Fruit fly (Drosophila melanogaster): Measurements from ENCODE around the gene ko.

The ko gene

DNA sequence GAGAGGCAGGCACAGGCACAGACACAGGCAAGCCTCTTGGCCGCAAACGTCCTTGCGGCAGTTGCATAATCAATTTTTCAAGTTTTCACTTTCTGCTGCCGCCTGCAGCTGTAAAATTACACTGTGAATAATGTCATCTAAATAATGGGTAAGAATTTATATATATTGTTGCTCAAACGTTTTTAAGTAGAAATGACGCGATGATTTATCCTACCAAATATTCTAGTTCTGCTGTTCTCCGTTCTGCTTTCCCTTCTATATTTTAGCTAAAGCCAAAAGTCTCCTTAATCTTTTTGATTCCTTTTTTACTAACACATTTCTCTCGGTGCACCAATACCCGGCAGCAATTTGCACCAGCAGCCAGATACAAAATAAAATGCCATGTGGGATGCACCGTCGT is 50.5 kb downstream of the ko start (continued):
- TF ChIP-seq CG6792 (GFP tag; optimal IDR thresholded peaks at IDR 0.05), result peak; percentile 63
- peak; percentile 37 for TF ChIP-seq topi (GFP tag; optimal IDR thresholded peaks at IDR 0.05)
- no peak for TF ChIP-seq CG6276 (GFP tag; optimal IDR thresholded peaks at IDR 0.05)
- peak; percentile 56 for TF ChIP-seq CG11902 (GFP tag; optimal IDR thresholded peaks at IDR 0.05)
- TF ChIP-seq pdm3 (GFP tag; optimal IDR thresholded peaks at IDR 0.05), result peak; percentile 78
- 0 out of 3 replicates have a peak, but pooled peaks have one; percentile 52 for TF ChIP-seq CG6163 (GFP tag; IDR thresholded peaks at IDR 0.05)
- peak; percentile 68 for TF ChIP-seq CG34406 (GFP tag; optimal IDR thresholded peaks at IDR 0.05)

DNA sequence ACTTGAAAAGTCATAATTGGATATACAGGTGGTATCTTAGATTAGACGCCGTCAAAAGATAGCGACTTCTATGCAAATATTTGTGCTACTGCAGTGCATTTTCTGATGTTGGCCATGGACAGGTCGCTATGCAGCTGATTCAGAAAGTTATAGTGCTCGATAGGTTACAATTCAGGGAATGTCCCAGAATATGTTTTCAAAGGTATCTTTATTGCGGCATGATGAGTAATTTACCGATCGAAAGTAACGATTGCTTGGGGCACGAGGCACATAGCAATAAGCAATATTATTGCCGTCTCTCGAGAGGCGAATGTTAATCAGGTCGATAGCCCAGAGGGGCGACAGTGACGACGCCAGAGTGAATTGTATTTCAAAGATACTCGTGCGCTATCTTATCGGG is 60.9 kb downstream of the ko start:
- TF ChIP-seq net (GFP tag; optimal IDR thresholded peaks at IDR 0.05), result no peak
- TF ChIP-seq vri (GFP tag; optimal IDR thresholded peaks at IDR 0.05), result peak; percentile 43

DNA sequence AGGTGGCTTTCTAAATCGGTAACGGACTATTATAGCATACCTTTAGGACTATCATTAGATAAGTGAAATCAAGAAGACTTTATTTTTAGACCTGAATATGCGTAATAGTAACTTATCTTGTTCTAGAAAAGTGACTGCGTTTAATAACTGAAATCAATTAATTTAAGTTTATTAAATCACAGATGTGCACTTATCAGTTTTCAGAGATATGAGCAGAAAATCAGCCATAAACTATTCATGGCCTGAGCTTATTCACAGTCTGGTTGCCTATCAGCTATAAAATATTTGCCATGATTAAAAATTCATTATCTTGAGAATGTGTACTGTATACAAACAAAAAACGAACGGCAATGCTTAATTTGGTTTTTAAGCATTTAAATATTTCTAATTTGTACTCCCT is 61.5 kb downstream of the ko start:
- TF ChIP-seq svp (GFP tag) (no peak), acj6 (GFP tag; optimal IDR thresholded peaks at IDR 0.05) (no peak), topi (GFP tag; optimal IDR thresholded peaks at IDR 0.05) (no peak), dac (GFP tag; optimal IDR thresholded peaks at IDR 0.05) (no peak), Sox15 (GFP tag; optimal IDR thresholded peaks at IDR 0.05) (no peak), esn (GFP tag; optimal IDR thresholded peaks at IDR 0.05) (no peak), Eip93F (GFP tag; optimal IDR thresholded peaks at IDR 0.05) (no peak), Smox (GFP tag; optimal IDR thresholded peaks at IDR 0.05) (no peak), cyc (GFP tag; optimal IDR thresholded peaks at IDR 0.05) (no peak), CG8119 (GFP tag; IDR thresholded peaks at IDR 0.05) (no peak), CG8319 (GFP tag; optimal IDR thresholded peaks at IDR 0.05) (no peak)

DNA sequence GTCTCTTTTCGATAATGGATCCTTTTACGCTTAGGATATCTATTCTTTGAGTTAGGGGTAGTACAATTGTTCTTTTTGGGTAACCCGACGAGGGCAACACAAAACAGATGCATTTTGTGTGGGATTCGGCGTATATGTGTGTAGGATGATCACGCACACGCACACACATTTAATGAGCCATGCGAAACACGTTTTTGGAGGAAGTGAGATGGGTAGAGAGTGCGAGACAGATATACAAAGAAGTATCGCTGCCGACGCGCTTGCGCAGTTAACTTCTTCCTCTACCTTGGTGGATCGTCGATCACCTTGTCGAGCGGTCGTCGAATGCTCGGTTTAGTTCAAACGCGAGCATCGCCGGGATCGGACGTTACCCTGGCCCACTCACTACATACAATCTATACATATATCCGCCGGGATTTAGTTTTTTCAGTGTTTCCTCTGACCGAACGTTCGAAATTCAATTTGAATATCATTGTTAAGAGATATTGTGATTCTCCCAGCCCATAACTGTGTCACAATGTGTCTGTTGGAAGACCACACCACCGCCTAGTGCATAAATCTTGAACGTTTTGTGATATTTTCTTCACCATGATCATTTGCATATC is 63.3 kb downstream of the ko start:
- TF ChIP-seq CG3919 (GFP tag; optimal IDR thresholded peaks at IDR 0.05) (no peak), CG15336 (GFP tag; IDR thresholded peaks at IDR 0.05) (no peak), eg (GFP tag; IDR thresholded peaks at IDR 0.05) (no peak), dsx (GFP tag; optimal IDR thresholded peaks at IDR 0.05; ENCODE audit: poor library complexity, severe bottlenecking) (peak; percentile 60), CG7368 (GFP tag; optimal IDR thresholded peaks at IDR 0.05) (no peak), Sox102F (GFP tag; optimal IDR thresholded peaks at IDR 0.05) (no peak), CG6163 (GFP tag; IDR thresholded peaks at IDR 0.05) (no peak), Ets21C (GFP tag; optimal IDR thresholded peaks at IDR 0.05) (no peak), Sox15 (GFP tag; optimal IDR thresholded peaks at IDR 0.05) (no peak), CG8319 (GFP tag; optimal IDR thresholded peaks at IDR 0.05) (no peak), CG10631 (GFP tag; optimal IDR thresholded peaks at IDR 0.05) (no peak), CG6792 (GFP tag; optimal IDR thresholded peaks at IDR 0.05) (no peak), Ets96B (tag; optimal IDR thresholded peaks at IDR 0.05) (no peak), esn (GFP tag; optimal IDR thresholded peaks at IDR 0.05) (peak; percentile 10), OdsH (GFP tag; optimal IDR thresholded peaks at IDR 0.05) (no peak), Lpt (GFP tag; optimal IDR thresholded peaks at IDR 0.05) (no peak), achi (GFP tag; optimal IDR thresholded peaks at IDR 0.05) (no peak), CG3032 (tag; optimal IDR thresholded peaks at IDR 0.05) (no peak), Eip78C (GFP tag) (peak; percentile 46), Hr39 (GFP tag; optimal IDR thresholded peaks at IDR 0.05) (no peak), fd59A (GFP tag; optimal IDR thresholded peaks at IDR 0.05) (no peak), CG6854 (GFP tag; optimal IDR thresholded peaks at IDR 0.05) (peak; percentile 52), CG10669 (GFP tag; optimal IDR thresholded peaks at IDR 0.05) (no peak), CG6276 (GFP tag; optimal IDR thresholded peaks at IDR 0.05) (no peak), Eip75B (GFP tag; optimal IDR thresholded peaks at IDR 0.05) (no peak), CG11294 (GFP tag; IDR thresholded peaks at IDR 0.05) (no peak), CG1621 (tag; optimal IDR thresholded peaks at IDR 0.05) (peak; percentile 49), Eip93F (GFP tag; optimal IDR thresholded peaks at IDR 0.05) (no peak), ss (GFP tag; optimal IDR thresholded peaks at IDR 0.05) (peak in 1 of 2 experiments; percentile 89), Blimp-1 (GFP tag; optimal IDR thresholded peaks at IDR 0.05) (no peak), CG9139 (GFP tag; optimal IDR thresholded peaks at IDR 0.05) (no peak), vri (GFP tag; optimal IDR thresholded peaks at IDR 0.05) (peak; percentile 5), CG16779 (tag; optimal IDR thresholded peaks at IDR 0.05) (no peak), CG32006 (GFP tag; optimal IDR thresholded peaks at IDR 0.05) (no peak), Sox14 (GFP tag; optimal IDR thresholded peaks at IDR 0.05) (no peak)
